Fruit fly (Drosophila melanogaster) whole organism: Measurements from ENCODE around the gene CG15152.

ENCODE experiments used
- CG8478 ChIP-seq: fragments of >200 bp; optimal IDR thresholded peaks from 2 replicates; lab custom pipeline; 2018; ENCODE audit warnings: inconsistent platforms
- Dll ChIP-seq: fragments of >200 bp; optimal IDR thresholded peaks from 2 replicates; lab custom pipeline; 2017
- EcR ChIP-seq, 2 experiments: fragments of >200 bp; optimal IDR thresholded peaks; 2 replicates each; lab custom pipeline; 2017; ENCODE audit warnings: missing biosample characterization in 2 of 2, missing genetic modification characterization in 2 of 2, missing genetic modification reagents in 2 of 2
- pan ChIP-seq: fragments of >200 bp; optimal IDR thresholded peaks from 2 replicates; lab custom pipeline; 2017
- psq ChIP-seq: fragments of >200 bp; optimal IDR thresholded peaks from 2 replicates; lab custom pipeline; 2017
- usp ChIP-seq: fragments of >200 bp; optimal IDR thresholded peaks from 2 replicates; lab custom pipeline; 2017; ENCODE audit warnings: missing biosample characterization, missing genetic modification characterization, mixed read lengths

Gene CG15152

dm6 chr2L:18114176-18114703 lies at the start of gene CG15152:
TSS of gene CG15152 (plus strand) at chr2L:18114547.
- TF ChIP-seq Dll (lab: Kevin White, UChicago) (no peak), psq (no peak), usp (GFP tag; lab: Kevin White, UChicago) (no peak), EcR (GFP tag; optimal IDR thresholded peaks at IDR 0.05; lab: Kevin White, UChicago) (no peak), CG8478 (lab: Kevin White, UChicago) (no peak), pan (lab: Kevin White, UChicago) (no peak)

dm6 chr2L:18067266-18067665 lies 47.1 kb upstream of the CG15152 start:
- TF ChIP-seq psq (no peak), pan (lab: Kevin White, UChicago) (no peak)

- TF ChIP-seq psq (no peak), usp (GFP tag; lab: Kevin White, UChicago) (no peak), CG8478 (lab: Kevin White, UChicago) (no peak), pan (lab: Kevin White, UChicago) (no peak), EcR (GFP tag; optimal IDR thresholded peaks at IDR 0.05; lab: Kevin White, UChicago) (no peak), Dll (lab: Kevin White, UChicago) (no peak)
These were observed 36.4 kb upstream of the CG15152 start, which contains the start of gene Arr1 for dm6 chr2L:18077969-18078368. TSS of gene Arr1 (plus strand) at chr2L:18078269.

- TF ChIP-seq psq, result no peak
- no peak for TF ChIP-seq Dll (lab: Kevin White, UChicago)
- no peak for TF ChIP-seq EcR (GFP tag; optimal IDR thresholded peaks at IDR 0.05; lab: Kevin White, UChicago)
- no peak for TF ChIP-seq CG8478 (lab: Kevin White, UChicago)
- no peak for TF ChIP-seq usp (GFP tag; lab: Kevin White, UChicago)
- no peak for TF ChIP-seq pan (lab: Kevin White, UChicago)
These were observed 33.0 kb upstream of the CG15152 start, which contains the start of gene ninaD for dm6 chr2L:18081328-18081727. TSS of gene ninaD (plus strand) at chr2L:18081628.

- TF ChIP-seq pan (lab: Kevin White, UChicago) (no peak), usp (GFP tag; lab: Kevin White, UChicago) (no peak), Dll (lab: Kevin White, UChicago) (no peak), EcR (GFP tag; optimal IDR thresholded peaks at IDR 0.05; lab: Kevin White, UChicago) (no peak), psq (no peak), CG8478 (lab: Kevin White, UChicago) (no peak)
These were observed 30.4 kb upstream of the CG15152 start, which contains the start of gene CG31741 for dm6 chr2L:18083956-18084355. TSS of gene CG31741 (plus strand) at chr2L:18084256.

dm6 chr2L:18091705-18092104 lies 22.6 kb upstream of the CG15152 start:
- TF ChIP-seq pan (lab: Kevin White, UChicago) (no peak), EcR (GFP tag; optimal IDR thresholded peaks at IDR 0.05; lab: Kevin White, UChicago) (no peak), Dll (lab: Kevin White, UChicago) (no peak), CG8478 (lab: Kevin White, UChicago) (no peak), usp (GFP tag; lab: Kevin White, UChicago) (no peak), psq (no peak)

dm6 chr2L:18092156-18092555 lies 22.2 kb upstream of the CG15152 start, which contains the start of gene CG15153:
TSS of gene CG15153 (minus strand) at chr2L:18092256.
- TF ChIP-seq usp (GFP tag; lab: Kevin White, UChicago) (no peak), pan (lab: Kevin White, UChicago) (no peak), EcR (GFP tag; optimal IDR thresholded peaks at IDR 0.05; lab: Kevin White, UChicago) (no peak), Dll (lab: Kevin White, UChicago) (no peak), CG8478 (lab: Kevin White, UChicago) (no peak), psq (no peak)

dm6 chr2L:18096268-18096667 lies 18.1 kb upstream of the CG15152 start, which contains the start of gene Slc25A46b:
TSS of gene Slc25A46b (plus strand) at chr2L:18096568.
- TF ChIP-seq psq (no peak), usp (GFP tag; lab: Kevin White, UChicago) (no peak), Dll (lab: Kevin White, UChicago) (no peak), CG8478 (lab: Kevin White, UChicago) (no peak)

dm6 chr2L:18112435-18112834 lies 1.9 kb upstream of the CG15152 start:
- TF ChIP-seq CG8478 (lab: Kevin White, UChicago) (no peak), Dll (lab: Kevin White, UChicago) (no peak), pan (lab: Kevin White, UChicago) (no peak), usp (GFP tag; lab: Kevin White, UChicago) (no peak), psq (no peak), EcR (GFP tag; optimal IDR thresholded peaks at IDR 0.05; lab: Kevin White, UChicago) (no peak)

dm6 chr2L:18113079-18113478 lies 1.3 kb upstream of the CG15152 start, which contains the start of gene CG44476:
TSS of gene CG44476 (minus strand) at chr2L:18113179.
- TF ChIP-seq Dll (lab: Kevin White, UChicago) (no peak), EcR (GFP tag; optimal IDR thresholded peaks at IDR 0.05; lab: Kevin White, UChicago) (no peak), psq (no peak)

dm6 chr2L:18115104-18115503 lies 757 bp downstream of the CG15152 start:
- TF ChIP-seq psq, result no peak
- TF ChIP-seq pan (lab: Kevin White, UChicago), result no peak
- no peak for TF ChIP-seq Dll (lab: Kevin White, UChicago)
- no peak for TF ChIP-seq CG8478 (lab: Kevin White, UChicago)
- no peak for TF ChIP-seq usp (GFP tag; lab: Kevin White, UChicago)
- no peak for TF ChIP-seq EcR (GFP tag; optimal IDR thresholded peaks at IDR 0.05; lab: Kevin White, UChicago)

- no peak for TF ChIP-seq usp (GFP tag; lab: Kevin White, UChicago)
- no peak for TF ChIP-seq EcR (GFP tag; optimal IDR thresholded peaks at IDR 0.05; lab: Kevin White, UChicago)
- TF ChIP-seq CG8478 (lab: Kevin White, UChicago), result no peak
- no peak for TF ChIP-seq pan (lab: Kevin White, UChicago)
- TF ChIP-seq Dll (lab: Kevin White, UChicago), result no peak
- TF ChIP-seq psq, result no peak
These were observed 5.3 kb downstream of the CG15152 start, which contains the start of gene CG5758 for dm6 chr2L:18119643-18120042. TSS of gene CG5758 (plus strand) at chr2L:18119995.
